Fruit fly (Drosophila melanogaster): ENCODE results near the gene CG14711.

The CG14711 gene

dm6 chr3R:11623025-11623424 lies at the start of gene CG14711 (continued):
- TF ChIP-seq CG7357 (GFP tag; IDR thresholded peaks at IDR 0.05), result peak; percentile 62; the same call in 2 of the 3 replicates
- TF ChIP-seq Nf-YB (GFP tag; optimal IDR thresholded peaks at IDR 0.05), result peak; percentile 67
- peak; percentile 70 for TF ChIP-seq Bteb2 (GFP tag; optimal IDR thresholded peaks at IDR 0.05)
- peak; percentile 92 for TF ChIP-seq CG13287 (GFP tag; IDR thresholded peaks at IDR 0.05; ENCODE audit: partially characterized antibody)
- no peak for TF ChIP-seq Elba2 (GFP tag; optimal IDR thresholded peaks at IDR 0.05)
- peak; percentile 67 for TF ChIP-seq Drgx (GFP tag; IDR thresholded peaks at IDR 0.05)
- peak; percentile 82 for TF ChIP-seq CG4328 (GFP tag; optimal IDR thresholded peaks at IDR 0.05)
- peak; percentile 79 for TF ChIP-seq Doc3 (GFP tag; IDR thresholded peaks at IDR 0.05; ENCODE audit: partially characterized antibody)
- peak; percentile 88 for TF ChIP-seq CG4424 (GFP tag; optimal IDR thresholded peaks at IDR 0.05)
- TF ChIP-seq CG2712 (tag; optimal IDR thresholded peaks at IDR 0.05), result peak; percentile 90
- peak; percentile 6 for TF ChIP-seq CTCF (GFP tag; optimal IDR thresholded peaks at IDR 0.05)
- peak; percentile 80 for TF ChIP-seq Awh (GFP tag; IDR thresholded peaks at IDR 0.05)
- TF ChIP-seq CG15696 (tag; optimal IDR thresholded peaks at IDR 0.05), result peak; percentile 85
- TF ChIP-seq CG4404 (GFP tag; IDR thresholded peaks at IDR 0.05), result peak; percentile 74
- TF ChIP-seq CG8281 (tag; optimal IDR thresholded peaks at IDR 0.05), result no peak
- peak; percentile 93 for TF ChIP-seq CG4617 (GFP tag; optimal IDR thresholded peaks at IDR 0.05; ENCODE audit: borderline replicate concordance)
- TF ChIP-seq cato (GFP tag; optimal IDR thresholded peaks at IDR 0.05; ENCODE audit: borderline replicate concordance), result peak; percentile 72
- peak; percentile 85 for TF ChIP-seq CG12155 (GFP tag; optimal IDR thresholded peaks at IDR 0.05)
- TF ChIP-seq stc (GFP tag; IDR thresholded peaks at IDR 0.05), result peak; percentile 77
- peak; percentile 67 to 89 for TF ChIP-seq dpn (GFP tag; optimal IDR thresholded peaks at IDR 0.05)
- TF ChIP-seq slbo (GFP tag; IDR thresholded peaks at IDR 0.05), result peak; percentile 89
- TF ChIP-seq CG12219 (GFP tag; optimal IDR thresholded peaks at IDR 0.05), result peak; percentile 64
- TF ChIP-seq CG32772 (GFP tag; IDR thresholded peaks at IDR 0.05), result peak; percentile 83
- TF ChIP-seq Med (GFP tag), result peak; percentile 94
- peak; percentile 64 for TF ChIP-seq CG15073 (GFP tag; optimal IDR thresholded peaks at IDR 0.05)
- TF ChIP-seq ase (GFP tag; IDR thresholded peaks at IDR 0.05), result peak; percentile 87
- peak; percentile 76; the same call in 2 of the 3 replicates for TF ChIP-seq CG14860 (GFP tag; IDR thresholded peaks at IDR 0.05; ENCODE audit: partially characterized antibody)
- TF ChIP-seq CG16779 (GFP tag; IDR thresholded peaks at IDR 0.05), result 0 out of 2 replicates have a peak, but pooled peaks have one; percentile 57
- TF ChIP-seq Trl (optimal IDR thresholded peaks at IDR 0.05), result no peak
- peak; percentile 77 for TF ChIP-seq Trl (GFP tag; optimal IDR thresholded peaks at IDR 0.05)
- peak; percentile 91 for TF ChIP-seq B-H2 (GFP tag; optimal IDR thresholded peaks at IDR 0.05)
- peak; percentile 81 for TF ChIP-seq E2f2 (GFP tag; IDR thresholded peaks at IDR 0.05)
- TF ChIP-seq Lpt (GFP tag; optimal IDR thresholded peaks at IDR 0.05), result no peak
- peak in 1 of 2 experiments; percentile 52 for TF ChIP-seq crp (GFP tag; optimal IDR thresholded peaks at IDR 0.05)
- peak; percentile 89 for TF ChIP-seq ci (GFP tag; IDR thresholded peaks at IDR 0.05)
- TF ChIP-seq CG17361 (GFP tag; IDR thresholded peaks at IDR 0.05), result peak; percentile 85
- peak; percentile 84 for TF ChIP-seq zen (tag; optimal IDR thresholded peaks at IDR 0.05)
- TF ChIP-seq Neu2 (GFP tag; optimal IDR thresholded peaks at IDR 0.05; ENCODE audit: borderline replicate concordance), result no peak
- TF ChIP-seq ewg (GFP tag; optimal IDR thresholded peaks at IDR 0.05), result peak; percentile 66
- peak; percentile 93 for TF ChIP-seq CG30403 (GFP tag; optimal IDR thresholded peaks at IDR 0.05)
- peak; percentile 86; the same call in 1 of the 2 replicates for TF ChIP-seq sna (GFP tag; IDR thresholded peaks at IDR 0.05; ENCODE audit: partially characterized antibody)
- peak; percentile 64; the same call in 1 of the 2 replicates for TF ChIP-seq CG8765 (GFP tag; IDR thresholded peaks at IDR 0.05)
- peak; percentile 60 for TF ChIP-seq CG8944 (GFP tag; optimal IDR thresholded peaks at IDR 0.05)
- peak; percentile 92 for TF ChIP-seq CG12659 (GFP tag; optimal IDR thresholded peaks at IDR 0.05)
- no peak for TF ChIP-seq sc (optimal IDR thresholded peaks at IDR 0.05)
- peak; percentile 24 for TF ChIP-seq sc (GFP tag; optimal IDR thresholded peaks at IDR 0.05)
- TF ChIP-seq Poxn (GFP tag; IDR thresholded peaks at IDR 0.05), result peak; percentile 52; the same call in 1 of the 2 replicates
- peak; percentile 90 for TF ChIP-seq CG17829 (tag; optimal IDR thresholded peaks at IDR 0.05)
- TF ChIP-seq CG17186 (GFP tag; optimal IDR thresholded peaks at IDR 0.05), result peak; percentile 51
- peak; percentile 86 for TF ChIP-seq H2.0 (GFP tag; IDR thresholded peaks at IDR 0.05)
- peak; percentile 68 for TF ChIP-seq CG11247 (GFP tag; IDR thresholded peaks at IDR 0.05)

Data from whole organism, embryonic.